Fruit fly (Drosophila melanogaster): ENCODE measurements around the gene Rab27.
A peak's percentile ranks its signal among the peaks of the same experiment; 100 is the strongest.

Rab27 gene

DNA sequence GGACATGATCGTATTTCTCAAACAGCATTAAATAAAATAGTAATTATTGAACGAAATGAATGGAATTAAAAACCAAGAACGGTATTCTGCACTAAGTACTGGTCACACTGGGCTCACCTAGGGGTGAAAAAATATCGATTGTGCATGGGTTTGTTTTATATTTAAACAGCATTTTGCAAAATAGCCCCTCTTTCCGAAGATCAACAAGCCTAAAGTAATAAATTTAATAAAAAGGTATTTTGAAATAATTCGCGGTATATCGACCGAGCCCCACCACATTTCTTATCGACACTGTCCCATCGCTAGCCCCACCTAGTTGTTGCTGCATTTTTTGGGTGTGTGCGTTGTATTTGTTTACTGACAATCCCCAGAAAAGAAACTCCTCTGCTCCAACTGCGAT lies 6.2 kb downstream of the Rab27 start, which contains the start of gene pck (continued):
- peak; percentile 53; the same call in 1 of the 3 replicates for TF ChIP-seq CG6791 (GFP tag; IDR thresholded peaks at IDR 0.05; ENCODE audit: partially characterized antibody)
- no peak for TF ChIP-seq prd (optimal IDR thresholded peaks at IDR 0.05)
- TF ChIP-seq prd (GFP tag; IDR thresholded peaks at IDR 0.05) = peak; percentile 83
- TF ChIP-seq ems (GFP tag; optimal IDR thresholded peaks at IDR 0.05) = peak; percentile 71
- no peak for TF ChIP-seq yki (optimal IDR thresholded peaks at IDR 0.05)
- no peak for TF ChIP-seq NC2α (GFP tag; optimal IDR thresholded peaks at IDR 0.05)
- peak; percentile 55 for TF ChIP-seq Atf3 (GFP tag; optimal IDR thresholded peaks at IDR 0.05)
- TF ChIP-seq CG33213 (GFP tag; optimal IDR thresholded peaks at IDR 0.05) = peak; percentile 52
- peak; percentile 20; the same call in 1 of the 3 replicates for TF ChIP-seq CG7357 (GFP tag; IDR thresholded peaks at IDR 0.05)
- peak; percentile 61 for TF ChIP-seq Gug (GFP tag; IDR thresholded peaks at IDR 0.05)
- peak; percentile 47; the same call in 1 of the 3 replicates for TF ChIP-seq CG2199 (GFP tag; IDR thresholded peaks at IDR 0.05)
- peak; percentile 24; the same call in 1 of the 2 replicates for TF ChIP-seq danr (GFP tag; IDR thresholded peaks at IDR 0.05)
- TF ChIP-seq ATbp (GFP tag; optimal IDR thresholded peaks at IDR 0.05) = peak; percentile 37
- peak; percentile 6 for TF ChIP-seq HHEX (GFP tag; optimal IDR thresholded peaks at IDR 0.05)
- TF ChIP-seq sqz (GFP tag; optimal IDR thresholded peaks at IDR 0.05) = no peak
- TF ChIP-seq CG5245 (GFP tag; optimal IDR thresholded peaks at IDR 0.05) = peak; percentile 53
- TF ChIP-seq jigr1 (GFP tag; IDR thresholded peaks at IDR 0.05) = no peak
- TF ChIP-seq nerfin-2 (GFP tag; IDR thresholded peaks at IDR 0.05; ENCODE audit: partially characterized antibody) = 0 out of 2 replicates have a peak, but pooled peaks have one; percentile 29
- TF ChIP-seq pho (GFP tag; optimal IDR thresholded peaks at IDR 0.05) = peak; percentile 68
- no peak for TF ChIP-seq Poxn (GFP tag; IDR thresholded peaks at IDR 0.05)
- peak; percentile 26 for TF ChIP-seq CTCF (GFP tag; optimal IDR thresholded peaks at IDR 0.05)
- TF ChIP-seq Stat92E (GFP tag; optimal IDR thresholded peaks at IDR 0.05) = no peak
- TF ChIP-seq pfk (GFP tag; optimal IDR thresholded peaks at IDR 0.05) = no peak
- TF ChIP-seq chif (GFP tag; optimal IDR thresholded peaks at IDR 0.05) = peak in 1 of 2 experiments; percentile 64
- TF ChIP-seq CG9797 (GFP tag; optimal IDR thresholded peaks at IDR 0.05) = peak; percentile 76
- peak; percentile 32; the same call in 1 of the 2 replicates for TF ChIP-seq CG4360 (GFP tag; IDR thresholded peaks at IDR 0.05)
- no peak for TF ChIP-seq CG10565 (GFP tag; optimal IDR thresholded peaks at IDR 0.05)
- peak; percentile 66 for TF ChIP-seq BEAF-32 (GFP tag; optimal IDR thresholded peaks at IDR 0.05)
- no peak for TF ChIP-seq CG1233 (GFP tag; optimal IDR thresholded peaks at IDR 0.05)
- no peak for TF ChIP-seq croc (GFP tag; conservative IDR thresholded peaks at IDR 0.05)
- TF ChIP-seq CG1792 (GFP tag; optimal IDR thresholded peaks at IDR 0.05) = peak; percentile 36
- TF ChIP-seq p53 (GFP tag; optimal IDR thresholded peaks at IDR 0.05) = no peak
- TF ChIP-seq CG9215 (GFP tag; IDR thresholded peaks at IDR 0.05) = peak; percentile 52
- TF ChIP-seq eve (GFP tag; optimal IDR thresholded peaks at IDR 0.05) = no peak
- no peak for TF ChIP-seq CG3065 (GFP tag; optimal IDR thresholded peaks at IDR 0.05)
- peak; percentile 40 for TF ChIP-seq PHDP (tag; optimal IDR thresholded peaks at IDR 0.05)
- peak; percentile 67 for TF ChIP-seq CG32532 (GFP tag; IDR thresholded peaks at IDR 0.05)
- TF ChIP-seq pum (GFP tag; optimal IDR thresholded peaks at IDR 0.05) = peak; percentile 65
- peak; percentile 34 for TF ChIP-seq Meics (GFP tag; optimal IDR thresholded peaks at IDR 0.05)
- peak; percentile 53 for TF ChIP-seq phol (tag; optimal IDR thresholded peaks at IDR 0.05)
- TF ChIP-seq CG11723 (GFP tag; optimal IDR thresholded peaks at IDR 0.05) = no peak
- TF ChIP-seq CG6254 (GFP tag; optimal IDR thresholded peaks at IDR 0.05) = no peak
- no peak for TF ChIP-seq Hr39 (optimal IDR thresholded peaks at IDR 0.05)
- TF ChIP-seq Tbp (GFP tag; optimal IDR thresholded peaks at IDR 0.05) = no peak
- no peak for TF ChIP-seq ro (GFP tag; IDR thresholded peaks at IDR 0.05)
- no peak; the same call in 1 of the 2 replicates for TF ChIP-seq Bgb (GFP tag; IDR thresholded peaks at IDR 0.05; ENCODE audit: partially characterized antibody)
- no peak for TF ChIP-seq CG7745 (tag; optimal IDR thresholded peaks at IDR 0.05)
- peak; percentile 58 for TF ChIP-seq pzg (GFP tag; optimal IDR thresholded peaks at IDR 0.05)
- TF ChIP-seq MBD-R2 (GFP tag; IDR thresholded peaks at IDR 0.05) = peak; percentile 86
- TF ChIP-seq CG3847 (GFP tag; IDR thresholded peaks at IDR 0.05) = 0 out of 2 replicates have a peak, but pooled peaks have one; percentile 26
- no peak for TF ChIP-seq CG14014 (GFP tag; IDR thresholded peaks at IDR 0.05)
- TF ChIP-seq CG14441 (GFP tag; IDR thresholded peaks at IDR 0.05) = peak; percentile 61
- TF ChIP-seq Aef1 (GFP tag; IDR thresholded peaks at IDR 0.05) = peak; percentile 64; the same call in 2 of the 3 replicates

Data from whole organism, embryonic.